Worm (Caenorhabditis elegans): ENCODE measurements around the gene lips-9.

DNA sequence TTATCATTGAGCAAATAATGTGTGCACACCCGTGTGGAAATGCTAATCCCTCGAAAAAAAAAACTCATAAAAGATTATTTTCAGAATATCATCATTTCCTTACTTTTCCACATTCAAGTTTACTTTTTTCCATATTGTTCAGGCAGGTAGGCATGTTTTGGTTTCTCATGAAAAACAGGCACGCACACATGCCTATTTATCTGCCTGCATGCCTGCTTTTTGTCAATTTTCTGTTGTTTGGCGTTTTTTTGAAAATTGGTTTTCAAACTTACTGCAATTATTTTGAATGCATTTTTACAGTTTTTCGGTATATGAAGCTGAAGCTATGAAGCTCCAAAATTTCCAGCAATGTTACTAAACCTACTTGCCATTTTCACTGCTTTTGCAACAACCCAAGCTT is 37.2 kb downstream of the lips-9 start, which contains the start of gene clec-64:
- TF ChIP-seq unc-39 (tag; optimal IDR thresholded peaks at IDR 0.05), result no peak
- TF ChIP-seq ces-1 (GFP tag; optimal IDR thresholded peaks at IDR 0.05), result no peak
- no peak for TF ChIP-seq Y5F2A.4 (GFP tag; optimal IDR thresholded peaks at IDR 0.05)
